Worm (Caenorhabditis elegans) whole organism, L4 larva: ENCODE measurements around the gene F46B3.1.

Source experiments
- Y48G9A.11 ChIP-seq: fragments of 200-800 bp; sonication (Bioruptor generic); IDR thresholded peaks from 2 replicates; pipeline ENCODE4 v1.3.6; 2022; ENCODE audit warnings: missing genetic modification reagents, missing genetic modification characterization, missing compliant biosample characterization
- ceh-82 ChIP-seq: sonication (generic microtip); optimal IDR thresholded peaks from 2 replicates; lab custom pipeline; 2017; ENCODE audit warnings: missing biosample characterization, missing genetic modification characterization
- ces-1 ChIP-seq: fragments of 150-350 bp; sonication (generic microtip); optimal IDR thresholded peaks from 4 replicates; lab custom pipeline; 2014; ENCODE audit warnings: missing biosample characterization, missing genetic modification reagents, missing genetic modification characterization
- dpl-1 ChIP-seq: fragments of 150-350 bp; optimal IDR thresholded peaks from 2 replicates; lab custom pipeline; 2014; ENCODE audit warnings: missing biosample characterization, missing genetic modification reagents, missing genetic modification characterization
- hlh-30 ChIP-seq: sonication (generic microtip); optimal IDR thresholded peaks from 2 replicates; lab custom pipeline; 2017; ENCODE audit warnings: antibody characterized with exemption, mild to moderate bottlenecking, missing genetic modification characterization, missing compliant biosample characterization; ENCODE audit not compliant: insufficient read depth
- lsy-2 ChIP-seq, 2 experiments: fragments of 150-350 bp in 1 of 2; sonication (generic microtip) in 1 of 2; optimal IDR thresholded peaks; 2 replicates each; lab custom pipeline; 2014 to 2017; ENCODE audit warnings: missing biosample characterization in 2 of 2, missing genetic modification characterization in 2 of 2
- mdl-1 ChIP-seq, 2 experiments: fragments of 150-350 bp in 1 of 2; sonication (generic microtip) in 1 of 2; optimal IDR thresholded peaks; 2 replicates each; lab custom pipeline; 2014 to 2017; ENCODE audit warnings: missing biosample characterization in 2 of 2, missing genetic modification characterization in 2 of 2
- mep-1 ChIP-seq: fragments of 150-350 bp; sonication (generic microtip); optimal IDR thresholded peaks from 3 replicates; lab custom pipeline; 2014; ENCODE audit warnings: missing biosample characterization, missing genetic modification characterization
- nhr-25 ChIP-seq: sonication (generic microtip); optimal IDR thresholded peaks from 2 replicates; lab custom pipeline; 2017; ENCODE audit warnings: missing genetic modification characterization, mild to moderate bottlenecking, missing compliant biosample characterization, antibody characterized with exemption, moderate library complexity, borderline replicate concordance; ENCODE audit not compliant: insufficient read depth
- nhr-48 ChIP-seq: sonication (generic microtip); optimal IDR thresholded peaks from 2 replicates; lab custom pipeline; 2016; ENCODE audit warnings: mild to moderate bottlenecking, missing genetic modification characterization, missing compliant biosample characterization
- vab-7 ChIP-seq: fragments of 200-800 bp; sonication (Bioruptor generic); IDR thresholded peaks from 2 replicates; pipeline ENCODE4 v1.3.6; 2022; ENCODE audit warnings: missing genetic modification reagents, missing genetic modification characterization, missing compliant biosample characterization
- ztf-11 ChIP-seq: fragments of 150-350 bp; optimal IDR thresholded peaks from 2 replicates; lab custom pipeline; 2014; ENCODE audit warnings: missing biosample characterization, missing genetic modification characterization

- TF ChIP-seq nhr-48 (tag; lab: Kevin White, UChicago) (no peak), Y48G9A.11 (no peak), nhr-25 (tag; lab: Kevin White, UChicago) (no peak), hlh-30 (tag; lab: Kevin White, UChicago) (no peak), ztf-11 (no peak), ceh-82 (tag; lab: Kevin White, UChicago) (no peak), mdl-1 (tag; optimal IDR thresholded peaks at IDR 0.05; lab: Kevin White, UChicago) (no peak), ces-1 (no peak), mep-1 (tag; lab: Kevin White, UChicago) (no peak), lsy-2 (tag; optimal IDR thresholded peaks at IDR 0.05; lab: Kevin White, UChicago) (no peak), vab-7 (GFP tag; lab: Robert Waterston, UW) (no peak), dpl-1 (GFP tag; lab: Kevin White, UChicago) (no peak)
Observed at ce11 chrV:20633619-20634018, 36.6 kb upstream of the F46B3.1 start, which contains the start of gene F46B3.15.
